Fruit fly (Drosophila melanogaster) whole organism, embryonic: Measurements from ENCODE around the gene Unc-115a.

Experiments
- Bgb ChIP-seq: fragments of 200-800 bp; sonication (Bioruptor generic); IDR thresholded peaks from 2 replicates; pipeline ENCODE4 v1.3.6; 2022; ENCODE audit warnings: missing biosample characterization, missing genetic modification characterization; ENCODE audit not compliant: partially characterized antibody
- CG11247 ChIP-seq: fragments of 200-800 bp; sonication (Bioruptor generic); IDR thresholded peaks from 2 replicates; pipeline ENCODE4 v1.3.6; 2022; ENCODE audit warnings: missing biosample characterization, missing genetic modification characterization
- CG12104 ChIP-seq: fragments of 200-800 bp; sonication (Bioruptor generic); optimal IDR thresholded peaks from 3 replicates; lab custom pipeline; 2016; ENCODE audit warnings: missing biosample characterization, missing genetic modification characterization
- CG12659 ChIP-seq: fragments of 200-800 bp; sonication (Bioruptor generic); optimal IDR thresholded peaks from 3 replicates; lab custom pipeline; 2017; ENCODE audit warnings: mild to moderate bottlenecking, missing biosample characterization, missing genetic modification reagents, missing genetic modification characterization
- CG14667 ChIP-seq: fragments of 200-800 bp; sonication (Bioruptor generic); IDR thresholded peaks from 2 replicates; pipeline ENCODE4 v1.3.6; 2022; ENCODE audit warnings: missing biosample characterization, missing genetic modification characterization
- CG14860 ChIP-seq: fragments of 200-800 bp; sonication (Bioruptor generic); IDR thresholded peaks from 3 replicates; pipeline ENCODE4 v1.3.6; 2022; ENCODE audit warnings: missing biosample characterization, missing genetic modification characterization; ENCODE audit not compliant: partially characterized antibody
- CG1603 ChIP-seq: fragments of 200-800 bp; sonication (Bioruptor generic); optimal IDR thresholded peaks from 2 replicates; lab custom pipeline; 2019; ENCODE audit warnings: missing biosample characterization, mild to moderate bottlenecking, missing genetic modification characterization, moderate library complexity
- CG1647 ChIP-seq: fragments of 200-800 bp; sonication (Bioruptor generic); optimal IDR thresholded peaks from 3 replicates; lab custom pipeline; 2016; ENCODE audit warnings: missing biosample characterization, missing genetic modification characterization
- CG16863 ChIP-seq: fragments of 200-800 bp; sonication (Bioruptor generic); optimal IDR thresholded peaks from 3 replicates; lab custom pipeline; 2016; ENCODE audit warnings: missing biosample characterization, missing genetic modification characterization
- CG17186 ChIP-seq: fragments of 200-800 bp; sonication (Bioruptor generic); optimal IDR thresholded peaks from 3 replicates; lab custom pipeline; 2017; ENCODE audit warnings: missing biosample characterization, missing genetic modification reagents, missing genetic modification characterization
- CG1792 ChIP-seq: fragments of 200-800 bp; sonication (Bioruptor generic); optimal IDR thresholded peaks from 2 replicates; lab custom pipeline; 2016; ENCODE audit warnings: missing biosample characterization, missing genetic modification characterization
- CG18011 ChIP-seq: fragments of 200-800 bp; sonication (Bioruptor generic); optimal IDR thresholded peaks from 2 replicates; lab custom pipeline; 2017; ENCODE audit warnings: missing biosample characterization, missing genetic modification characterization, mild to moderate bottlenecking, moderate library complexity, missing genotype
- CG31224 ChIP-seq: fragments of 200-800 bp; sonication (Bioruptor generic); IDR thresholded peaks from 2 replicates; pipeline ENCODE4 v1.3.6; 2022; ENCODE audit warnings: missing biosample characterization, missing genetic modification characterization
- CG32767 ChIP-seq: fragments of 200-800 bp; sonication (Bioruptor generic); IDR thresholded peaks from 2 replicates; pipeline ENCODE4 v1.3.6; 2022; ENCODE audit warnings: missing biosample characterization, missing genetic modification characterization
- CG3407 ChIP-seq: fragments of 200-800 bp; sonication (Bioruptor generic); optimal IDR thresholded peaks from 2 replicates; lab custom pipeline; 2018; ENCODE audit warnings: missing biosample characterization, mild to moderate bottlenecking, missing genetic modification characterization
- CG7839 ChIP-seq: fragments of 200-800 bp; sonication (Bioruptor generic); optimal IDR thresholded peaks from 3 replicates; lab custom pipeline; 2018; ENCODE audit warnings: missing biosample characterization, mild to moderate bottlenecking, missing genetic modification characterization, moderate library complexity
- CG7963 ChIP-seq: fragments of 200-800 bp; sonication (Bioruptor generic); IDR thresholded peaks from 3 replicates; pipeline ENCODE4 v1.3.6; 2022; ENCODE audit warnings: missing biosample characterization, missing genetic modification characterization; ENCODE audit not compliant: partially characterized antibody
- CG8281 ChIP-seq: fragments of 200-800 bp; sonication (Bioruptor generic); optimal IDR thresholded peaks from 2 replicates; lab custom pipeline; 2018; ENCODE audit warnings: missing biosample characterization, mild to moderate bottlenecking, missing genetic modification characterization, moderate library complexity
- CG9437 ChIP-seq: fragments of 200-800 bp; sonication (Bioruptor generic); optimal IDR thresholded peaks from 2 replicates; lab custom pipeline; 2018; ENCODE audit warnings: missing biosample characterization, mild to moderate bottlenecking, missing genetic modification characterization
- CTCF ChIP-seq: fragments of 200-800 bp; sonication (Bioruptor generic); optimal IDR thresholded peaks from 2 replicates; lab custom pipeline; 2017; ENCODE audit warnings: missing biosample characterization, mild to moderate bottlenecking, missing genetic modification characterization, moderate library complexity
- CrebB ChIP-seq: fragments of 200-800 bp; sonication (Bioruptor generic); optimal IDR thresholded peaks from 3 replicates; lab custom pipeline; 2018; ENCODE audit warnings: missing biosample characterization, mild to moderate bottlenecking, missing genetic modification characterization
- Dfd ChIP-seq, 2 experiments: fragments of >200 bp; optimal IDR thresholded peaks; 2 replicates each; lab custom pipeline; 2017; ENCODE audit warnings: missing biosample characterization in 2 of 2, missing genetic modification characterization in 2 of 2
- Doc3 ChIP-seq: fragments of 200-800 bp; sonication (Bioruptor generic); IDR thresholded peaks from 3 replicates; pipeline ENCODE4 v1.3.6; 2022; ENCODE audit warnings: missing biosample characterization, missing genetic modification characterization; ENCODE audit not compliant: partially characterized antibody
- Eip74EF ChIP-seq, 2 experiments: fragments of 200-800 bp in 1 of 2; fragments of >200 bp in 1 of 2; sonication (Bioruptor generic) in 1 of 2; optimal IDR thresholded peaks; 2 replicates each; lab custom pipeline; 2017 to 2019; ENCODE audit warnings: missing biosample characterization in 2 of 2, missing genetic modification characterization in 2 of 2, mild to moderate bottlenecking in 1 of 2, moderate library complexity in 1 of 2
- Fer1 ChIP-seq: fragments of 200-800 bp; sonication (Bioruptor generic); optimal IDR thresholded peaks from 2 replicates; lab custom pipeline; 2017; ENCODE audit warnings: missing biosample characterization, mild to moderate bottlenecking, missing genetic modification characterization
- Lpt ChIP-seq: fragments of >200 bp; optimal IDR thresholded peaks from 2 replicates; lab custom pipeline; 2018; ENCODE audit warnings: missing biosample characterization, missing genetic modification characterization
- Myb ChIP-seq: fragments of 200-800 bp; sonication (Bioruptor generic); optimal IDR thresholded peaks from 2 replicates; lab custom pipeline; 2016; ENCODE audit warnings: missing biosample characterization, missing genetic modification characterization
- Opbp ChIP-seq: fragments of 200-800 bp; sonication (Bioruptor generic); IDR thresholded peaks from 3 replicates; pipeline ENCODE4 v1.3.6; 2022; ENCODE audit warnings: missing biosample characterization, missing genetic modification characterization; ENCODE audit not compliant: partially characterized antibody
- PHDP ChIP-seq: fragments of 200-800 bp; sonication (Bioruptor generic); optimal IDR thresholded peaks from 3 replicates; lab custom pipeline; 2018; ENCODE audit warnings: missing biosample characterization, mild to moderate bottlenecking, missing genetic modification characterization, moderate library complexity
- Scr ChIP-seq: fragments of 200-800 bp; sonication (Bioruptor generic); IDR thresholded peaks from 2 replicates; pipeline ENCODE4 v1.3.6; 2022; ENCODE audit warnings: missing biosample characterization, missing genetic modification characterization; ENCODE audit not compliant: partially characterized antibody
- TFAM ChIP-seq: fragments of 200-800 bp; sonication (Bioruptor generic); optimal IDR thresholded peaks from 2 replicates; lab custom pipeline; 2017; ENCODE audit warnings: missing biosample characterization, missing genetic modification characterization, inconsistent platforms
- ato ChIP-seq: fragments of 200-800 bp; sonication (Bioruptor generic); IDR thresholded peaks from 2 replicates; pipeline ENCODE4 v1.3.6; 2022; ENCODE audit warnings: missing biosample characterization, missing genetic modification characterization; ENCODE audit not compliant: partially characterized antibody
- bigmax ChIP-seq: fragments of 200-800 bp; sonication (Bioruptor generic); optimal IDR thresholded peaks from 2 replicates; lab custom pipeline; 2018; ENCODE audit warnings: missing biosample characterization, mild to moderate bottlenecking, missing genetic modification characterization
- dimm ChIP-seq: fragments of 200-800 bp; sonication (Bioruptor generic); IDR thresholded peaks from 2 replicates; pipeline ENCODE4 v1.3.6; 2022; ENCODE audit warnings: missing biosample characterization, missing genetic modification characterization
- ftz-f1 ChIP-seq: fragments of 200-800 bp; sonication (Bioruptor generic); optimal IDR thresholded peaks from 2 replicates; lab custom pipeline; 2016; ENCODE audit warnings: missing biosample characterization, missing genetic modification characterization
- gem ChIP-seq: fragments of 200-800 bp; sonication (Bioruptor generic); optimal IDR thresholded peaks from 2 replicates; lab custom pipeline; 2019; ENCODE audit warnings: missing biosample characterization, mild to moderate bottlenecking, missing genetic modification characterization, moderate library complexity
- grn ChIP-seq: fragments of 200-800 bp; sonication (Bioruptor generic); optimal IDR thresholded peaks from 3 replicates; lab custom pipeline; 2017; ENCODE audit warnings: missing biosample characterization, missing genetic modification characterization
- lab ChIP-seq: fragments of 200-800 bp; sonication (Bioruptor generic); optimal IDR thresholded peaks from 3 replicates; lab custom pipeline; 2017; ENCODE audit warnings: missing biosample characterization, missing genetic modification characterization, mild to moderate bottlenecking, moderate library complexity, missing genetic modification reagents
- lola ChIP-seq, 3 experiments: fragments of >200 bp in 2 of 3; fragments of 200-800 bp in 1 of 3; sonication (Bioruptor generic) in 1 of 3; optimal IDR thresholded peaks; 2 replicates each; lab custom pipeline; 2017 to 2019; ENCODE audit warnings: missing biosample characterization in 3 of 3, missing genetic modification characterization in 3 of 3, mild to moderate bottlenecking in 1 of 3, moderate library complexity in 1 of 3
- mld ChIP-seq: fragments of 200-800 bp; sonication (Bioruptor generic); IDR thresholded peaks from 3 replicates; pipeline ENCODE4 v1.3.6; 2022; ENCODE audit warnings: missing biosample characterization, missing genetic modification characterization; ENCODE audit not compliant: partially characterized antibody
- nmo ChIP-seq: fragments of 200-800 bp; sonication (Bioruptor generic); optimal IDR thresholded peaks from 2 replicates; lab custom pipeline; 2018; ENCODE audit warnings: missing biosample characterization, mild to moderate bottlenecking, missing genetic modification characterization, moderate library complexity
- odd ChIP-seq: fragments of 200-800 bp; sonication (Bioruptor generic); optimal IDR thresholded peaks from 2 replicates; lab custom pipeline; 2017; ENCODE audit warnings: missing biosample characterization, mild to moderate bottlenecking, missing genetic modification characterization
- sens-2 ChIP-seq: fragments of 200-800 bp; sonication (Bioruptor generic); IDR thresholded peaks from 2 replicates; pipeline ENCODE4 v1.3.6; 2022; ENCODE audit warnings: missing biosample characterization, missing genetic modification characterization
- stc ChIP-seq: fragments of 200-800 bp; sonication (Bioruptor generic); IDR thresholded peaks from 2 replicates; pipeline ENCODE4 v1.3.6; 2022; ENCODE audit warnings: missing biosample characterization, missing genetic modification characterization
- tap ChIP-seq: fragments of 200-800 bp; optimal IDR thresholded peaks from 3 replicates; lab custom pipeline; 2019; ENCODE audit warnings: missing biosample characterization, mild to moderate bottlenecking, missing genetic modification characterization, moderate library complexity
- vfl ChIP-seq: fragments of 200-800 bp; sonication (Bioruptor generic); optimal IDR thresholded peaks from 2 replicates; lab custom pipeline; 2016; ENCODE audit warnings: missing biosample characterization, missing genetic modification characterization
- vnd ChIP-seq: fragments of 200-800 bp; sonication (Bioruptor generic); IDR thresholded peaks from 3 replicates; pipeline ENCODE4 v1.3.6; 2022; ENCODE audit warnings: missing biosample characterization, missing genetic modification characterization; ENCODE audit not compliant: partially characterized antibody
- wdn ChIP-seq: fragments of 200-800 bp; sonication (Bioruptor generic); IDR thresholded peaks from 2 replicates; pipeline ENCODE4 v1.3.6; 2022; ENCODE audit warnings: missing biosample characterization, missing genetic modification characterization

Unc-115a gene

dm6 chr3R:9725121-9725956 is 20.1 kb upstream of the Unc-115a start, which contains the start of gene hyd (continued):
- peak; percentile 78; the same call in 2 of the 3 replicates for TF ChIP-seq Doc3 (GFP tag; lab: Robert Waterston, UW)
- TF ChIP-seq dimm, result no peak
- no peak for TF ChIP-seq Lpt (GFP tag; lab: Kevin White, UChicago)
- TF ChIP-seq lola (GFP tag; optimal IDR thresholded peaks at IDR 0.05; lab: Kevin White, UChicago), result no peak
- TF ChIP-seq CG12104, result no peak
- no peak for TF ChIP-seq CG14667 (GFP tag; lab: Robert Waterston, UW)
- TF ChIP-seq bigmax (GFP tag; lab: Kevin White, UChicago), result no peak
- TF ChIP-seq PHDP (tag; lab: Kevin White, UChicago), result no peak
- peak; percentile 35; the same call in 2 of the 3 replicates for TF ChIP-seq mld
- TF ChIP-seq tap (tag; lab: Kevin White, UChicago), result no peak
- TF ChIP-seq TFAM, result no peak
- no peak for TF ChIP-seq lab
- TF ChIP-seq CG16863, result peak; percentile 24
- no peak for TF ChIP-seq gem (tag; lab: Kevin White, UChicago)
- peak; percentile 64; the same call in 2 of the 3 replicates for TF ChIP-seq CG7963 (GFP tag; lab: Robert Waterston, UW)
- TF ChIP-seq CTCF (GFP tag; lab: Kevin White, UChicago), result peak; percentile 34
- no peak for TF ChIP-seq stc (GFP tag; lab: Robert Waterston, UW)
- TF ChIP-seq ftz-f1 (GFP tag; lab: Kevin White, UChicago), result no peak
- TF ChIP-seq CG8281 (tag; lab: Kevin White, UChicago), result no peak
- no peak for TF ChIP-seq CG18011
- no peak for TF ChIP-seq Eip74EF (GFP tag; optimal IDR thresholded peaks at IDR 0.05; lab: Kevin White, UChicago)
- peak; percentile 73 for TF ChIP-seq ato (GFP tag; lab: Robert Waterston, UW)
- no peak for TF ChIP-seq CG1603 (tag; lab: Kevin White, UChicago)
- TF ChIP-seq CG1647, result no peak
- no peak for TF ChIP-seq CG32767 (GFP tag; lab: Robert Waterston, UW)
- TF ChIP-seq vfl (GFP tag; lab: Kevin White, UChicago), result no peak
- no peak for TF ChIP-seq CG3407 (GFP tag; lab: Kevin White, UChicago)
- TF ChIP-seq CG9437 (GFP tag; lab: Kevin White, UChicago), result peak; percentile 83
- peak; percentile 87 for TF ChIP-seq Opbp
- peak; percentile 13 for TF ChIP-seq Fer1 (GFP tag; lab: Kevin White, UChicago)
- peak; percentile 85 for TF ChIP-seq Bgb
- peak; percentile 88 for TF ChIP-seq Scr (GFP tag; lab: Robert Waterston, UW)
- TF ChIP-seq CG1792 (GFP tag; lab: Kevin White, UChicago), result peak; percentile 36
- TF ChIP-seq CG12659 (GFP tag; lab: Kevin White, UChicago), result peak; percentile 77
- peak; percentile 66; the same call in 2 of the 3 replicates for TF ChIP-seq CG14860
- TF ChIP-seq CG11247 (GFP tag; lab: Robert Waterston, UW), result no peak
- TF ChIP-seq CG7839 (tag; lab: Kevin White, UChicago), result no peak
- TF ChIP-seq CrebB (tag; lab: Kevin White, UChicago), result no peak
- TF ChIP-seq sens-2, result no peak
- peak; percentile 24 for TF ChIP-seq CG17186 (GFP tag; lab: Kevin White, UChicago)
- no peak for TF ChIP-seq odd (GFP tag; lab: Kevin White, UChicago)
- TF ChIP-seq CG31224, result no peak
- no peak for TF ChIP-seq grn
- TF ChIP-seq wdn (GFP tag; lab: Robert Waterston, UW), result no peak
- peak; percentile 67; the same call in 2 of the 3 replicates for TF ChIP-seq vnd
- TF ChIP-seq Dfd (GFP tag; optimal IDR thresholded peaks at IDR 0.05; lab: Kevin White, UChicago), result no peak
- TF ChIP-seq Myb (GFP tag; lab: Kevin White, UChicago), result peak; percentile 76
- TF ChIP-seq nmo (GFP tag; lab: Kevin White, UChicago), result peak; percentile 62
